Worm (Caenorhabditis elegans) whole organism, L2 larva: ENCODE measurements around the gene R03H10.2.

Experiments
- Y55F3AM.14 ChIP-seq: fragments of 200-800 bp; sonication (Bioruptor generic); optimal IDR thresholded peaks from 2 replicates; lab custom pipeline; 2018; ENCODE audit warnings: mild to moderate bottlenecking, missing genetic modification characterization, missing compliant biosample characterization
- aly-2 ChIP-seq: fragments of 150-350 bp; optimal IDR thresholded peaks from 2 replicates; lab custom pipeline; 2014; ENCODE audit warnings: missing biosample characterization, missing genetic modification characterization
- ama-1 ChIP-seq: fragments of 150-350 bp; optimal IDR thresholded peaks from 2 replicates; lab custom pipeline; 2018; ENCODE audit warnings: inconsistent platforms
- ceh-82 ChIP-seq: fragments of 150-350 bp; optimal IDR thresholded peaks from 2 replicates; lab custom pipeline; 2014; ENCODE audit warnings: missing biosample characterization, missing genetic modification characterization
- dmd-4 ChIP-seq: sonication (generic microtip); optimal IDR thresholded peaks from 2 replicates; lab custom pipeline; 2017; ENCODE audit warnings: missing biosample characterization, missing genetic modification characterization
- nhr-11 ChIP-seq: fragments of 150-350 bp; optimal IDR thresholded peaks from 2 replicates; lab custom pipeline; 2014; ENCODE audit warnings: missing biosample characterization, missing genetic modification characterization
- nhr-21 ChIP-seq: fragments of 150-350 bp; optimal IDR thresholded peaks from 2 replicates; lab custom pipeline; 2014; ENCODE audit warnings: missing biosample characterization, missing genetic modification characterization
- ztf-11 ChIP-seq: sonication (generic microtip); optimal IDR thresholded peaks from 2 replicates; lab custom pipeline; 2017; ENCODE audit warnings: missing biosample characterization, missing genetic modification characterization

- TF ChIP-seq nhr-11 (tag; lab: Kevin White, UChicago) (no peak), ceh-82 (no peak), ztf-11 (tag; lab: Kevin White, UChicago) (no peak), dmd-4 (tag; lab: Kevin White, UChicago) (no peak), aly-2 (tag; lab: Kevin White, UChicago) (no peak), Y55F3AM.14 (GFP tag; lab: Kevin White, UChicago) (no peak), nhr-21 (tag; lab: Kevin White, UChicago) (no peak), ama-1 (lab: Kevin White, UChicago) (no peak)
Measured at ce11 chrII:4118508-4118907, 37.1 kb upstream of the R03H10.2 start.
